Fruit fly (Drosophila melanogaster): ENCODE results near the gene CG43149.
A peak's percentile ranks its signal among the peaks of the same experiment; 100 is the strongest.

The CG43149 gene

DNA sequence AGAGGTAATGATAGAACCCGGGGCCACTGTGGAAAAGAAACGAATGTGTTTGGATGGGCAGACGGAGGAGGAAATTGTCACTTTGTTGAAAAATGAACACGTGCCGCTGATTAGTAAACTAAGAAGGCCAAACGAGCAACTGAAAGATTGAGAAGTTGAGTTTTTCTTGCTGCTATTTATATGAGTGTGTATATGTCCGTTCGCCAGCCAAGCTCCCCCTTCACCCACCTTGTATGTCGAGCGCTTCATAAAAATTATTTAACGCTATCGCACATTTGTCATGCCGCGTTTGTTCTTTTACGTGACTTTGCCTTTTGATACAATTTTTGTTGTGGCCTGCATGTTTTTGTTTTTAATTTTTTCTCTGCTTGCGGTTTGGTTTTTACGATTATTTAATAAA, 37.4 kb upstream of the CG43149 start (continued):
- TF ChIP-seq Doc3 (GFP tag; IDR thresholded peaks at IDR 0.05; ENCODE audit: partially characterized antibody) (no peak), ase (GFP tag; IDR thresholded peaks at IDR 0.05) (no peak), Ssrp (tag; optimal IDR thresholded peaks at IDR 0.05) (no peak), CG2889 (GFP tag; IDR thresholded peaks at IDR 0.05) (no peak), danr (GFP tag; IDR thresholded peaks at IDR 0.05) (no peak), CG8478 (optimal IDR thresholded peaks at IDR 0.05) (no peak), CG2678 (tag; optimal IDR thresholded peaks at IDR 0.05) (peak; percentile 6), CG14965 (GFP tag; optimal IDR thresholded peaks at IDR 0.05; ENCODE audit: borderline replicate concordance) (no peak), CG9932 (GFP tag; IDR thresholded peaks at IDR 0.05) (0 out of 2 replicates have a peak, but pooled peaks have one; percentile 24), nmo (GFP tag; optimal IDR thresholded peaks at IDR 0.05) (no peak), NFAT (GFP tag; IDR thresholded peaks at IDR 0.05) (0 out of 2 replicates have a peak, but pooled peaks have one; percentile 18)

DNA sequence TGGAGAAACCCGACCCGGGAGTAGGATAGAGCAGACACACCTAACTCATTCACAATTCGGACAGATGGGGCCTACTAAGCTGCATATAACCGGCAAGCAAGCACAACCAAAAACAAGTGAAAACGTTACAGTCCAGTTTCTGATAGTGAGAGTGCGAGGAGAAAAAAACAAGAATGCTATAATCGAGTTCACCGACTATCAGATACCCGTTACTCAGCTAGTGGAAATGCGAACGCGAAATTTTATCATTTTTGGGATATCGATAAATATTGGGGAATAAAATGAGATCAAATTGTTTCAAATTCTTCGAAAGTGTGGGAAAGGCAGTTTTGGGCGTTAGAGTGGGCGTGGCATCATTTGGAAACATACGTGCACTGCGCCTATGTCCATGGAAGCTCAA, 36.3 kb upstream of the CG43149 start:
- TF ChIP-seq tup (GFP tag; optimal IDR thresholded peaks at IDR 0.05) (no peak), CG32532 (GFP tag; IDR thresholded peaks at IDR 0.05) (peak; percentile 15; the same call in 1 of the 2 replicates), PHDP (tag; optimal IDR thresholded peaks at IDR 0.05) (no peak), lov (optimal IDR thresholded peaks at IDR 0.05) (no peak), lov (GFP tag; IDR thresholded peaks at IDR 0.05) (no peak), ato (GFP tag; IDR thresholded peaks at IDR 0.05; ENCODE audit: partially characterized antibody) (no peak), Fer2 (tag; optimal IDR thresholded peaks at IDR 0.05) (no peak), CG7963 (GFP tag; IDR thresholded peaks at IDR 0.05; ENCODE audit: partially characterized antibody) (peak; percentile 47; the same call in 1 of the 3 replicates), D19B (GFP tag; optimal IDR thresholded peaks at IDR 0.05) (peak; percentile 34), HLH4C (GFP tag; IDR thresholded peaks at IDR 0.05; ENCODE audit: partially characterized antibody) (peak; percentile 74; the same call in 2 of the 3 replicates), CG6791 (GFP tag; IDR thresholded peaks at IDR 0.05; ENCODE audit: partially characterized antibody) (peak; percentile 59; the same call in 1 of the 3 replicates), CG8290 (GFP tag; optimal IDR thresholded peaks at IDR 0.05) (no peak), CG8290 (tag; optimal IDR thresholded peaks at IDR 0.05) (peak in 1 of 2 experiments; percentile 19), CG15011 (GFP tag; optimal IDR thresholded peaks at IDR 0.05) (no peak), D19A (tag; optimal IDR thresholded peaks at IDR 0.05) (peak; percentile 42), tna (GFP tag; IDR thresholded peaks at IDR 0.05; ENCODE audit: partially characterized antibody) (0 out of 2 replicates have a peak, but pooled peaks have one; percentile 27), lilli (GFP tag; optimal IDR thresholded peaks at IDR 0.05) (no peak), CG16813 (GFP tag; IDR thresholded peaks at IDR 0.05; ENCODE audit: partially characterized antibody) (peak; percentile 61), Med (GFP tag) (peak; percentile 20), Bgb (GFP tag; IDR thresholded peaks at IDR 0.05; ENCODE audit: partially characterized antibody) (peak; percentile 10; the same call in 1 of the 2 replicates), Blimp-1 (GFP tag; optimal IDR thresholded peaks at IDR 0.05) (peak; percentile 62), Abd-B (GFP tag; optimal IDR thresholded peaks at IDR 0.05) (no peak), CG2199 (GFP tag; IDR thresholded peaks at IDR 0.05) (peak; percentile 30; the same call in 1 of the 3 replicates)

DNA sequence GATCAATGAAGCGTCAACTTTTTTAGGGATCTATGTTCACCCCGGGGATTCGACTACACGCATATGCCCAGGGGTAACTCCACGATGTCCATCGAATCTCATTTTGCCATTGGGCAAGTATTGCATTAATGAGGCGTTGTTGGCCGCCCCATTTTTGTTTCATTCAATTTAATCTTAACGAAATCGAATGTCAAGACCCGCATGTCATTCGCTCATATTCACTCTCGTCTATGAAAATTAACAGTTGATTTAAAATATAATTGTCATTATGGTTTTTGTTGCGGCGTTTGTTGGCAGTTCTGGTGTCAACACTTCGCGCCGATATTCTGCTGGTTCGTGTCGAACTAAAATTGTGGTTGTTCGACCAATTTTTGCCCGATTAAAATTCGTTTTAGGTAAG, 32.4 kb upstream of the CG43149 start:
- TF ChIP-seq gcm (GFP tag; optimal IDR thresholded peaks at IDR 0.05) (peak; percentile 51), CG10959 (GFP tag; IDR thresholded peaks at IDR 0.05) (no peak)
